Worm (Caenorhabditis elegans) whole organism, L3 larva: ENCODE data around the gene F46G10.4.
A peak's percentile ranks its signal among the peaks of the same experiment; 100 is the strongest.

Source experiments
- R02D3.7 ChIP-seq: fragments of 150-350 bp; optimal IDR thresholded peaks from 2 replicates; lab custom pipeline; 2014; ENCODE audit warnings: missing biosample characterization, missing genetic modification characterization
- ZK546.5 ChIP-seq: sonication (generic microtip); optimal IDR thresholded peaks from 2 replicates; lab custom pipeline; 2017; ENCODE audit warnings: missing biosample characterization, missing genetic modification characterization
- aly-2 ChIP-seq: fragments of 150-350 bp; optimal IDR thresholded peaks from 2 replicates; lab custom pipeline; 2014; ENCODE audit warnings: missing biosample characterization, missing genetic modification characterization
- ama-1 ChIP-seq: fragments of 150-350 bp; optimal IDR thresholded peaks from 2 replicates; lab custom pipeline; 2018
- ceh-16 ChIP-seq: sonication (generic microtip); optimal IDR thresholded peaks from 2 replicates; lab custom pipeline; 2017; ENCODE audit warnings: missing biosample characterization, missing genetic modification characterization
- ceh-28 ChIP-seq: fragments of 150-350 bp; optimal IDR thresholded peaks from 2 replicates; lab custom pipeline; 2014; ENCODE audit warnings: missing biosample characterization, missing genetic modification reagents, missing genetic modification characterization
- ceh-82 ChIP-seq: fragments of 150-350 bp; optimal IDR thresholded peaks from 2 replicates; lab custom pipeline; 2014; ENCODE audit warnings: missing biosample characterization, missing genetic modification characterization
- ceh-9 ChIP-seq: sonication (generic microtip); optimal IDR thresholded peaks from 2 replicates; lab custom pipeline; 2018; ENCODE audit warnings: missing biosample characterization, missing genetic modification characterization
- daf-12 ChIP-seq: fragments of 150-350 bp; optimal IDR thresholded peaks from 2 replicates; lab custom pipeline; 2014; ENCODE audit warnings: missing biosample characterization, missing genetic modification reagents, missing genetic modification characterization
- egl-27 ChIP-seq: sonication (generic microtip); optimal IDR thresholded peaks from 4 replicates; lab custom pipeline; 2017; ENCODE audit warnings: missing biosample characterization, missing genetic modification reagents, missing genetic modification characterization
- egl-5 ChIP-seq: fragments of 150-350 bp; optimal IDR thresholded peaks from 2 replicates; lab custom pipeline; 2017; ENCODE audit warnings: missing biosample characterization, missing genetic modification reagents, missing genetic modification characterization, inconsistent platforms
- elt-1 ChIP-seq: fragments of 150-350 bp; optimal IDR thresholded peaks from 2 replicates; lab custom pipeline; 2014; ENCODE audit warnings: missing biosample characterization, missing genetic modification characterization
- elt-2 ChIP-seq: sonication (generic microtip); optimal IDR thresholded peaks from 2 replicates; lab custom pipeline; 2016; ENCODE audit warnings: missing genetic modification reagents, mild to moderate bottlenecking, missing genetic modification characterization, missing compliant biosample characterization
- elt-3 ChIP-seq, 3 experiments: fragments of 150-350 bp in 1 of 3; sonication (generic microtip) in 2 of 3; optimal IDR thresholded peaks; 2 replicates in 2 of 3; 4 replicates in 1 of 3; lab custom pipeline; 2014 to 2017; ENCODE audit warnings: missing biosample characterization in 3 of 3, missing genetic modification characterization in 3 of 3
- eor-1 ChIP-seq, 2 experiments: fragments of 150-350 bp; optimal IDR thresholded peaks; 2 replicates each; lab custom pipeline; 2014 to 2018; ENCODE audit warnings: missing biosample characterization in 2 of 2, missing genetic modification characterization in 2 of 2
- fkh-10 ChIP-seq: sonication (generic microtip); optimal IDR thresholded peaks from 2 replicates; lab custom pipeline; 2017; ENCODE audit warnings: missing biosample characterization, missing genetic modification reagents, missing genetic modification characterization
- fkh-2 ChIP-seq: fragments of 150-350 bp; optimal IDR thresholded peaks from 2 replicates; lab custom pipeline; 2014; ENCODE audit warnings: missing biosample characterization, missing genetic modification reagents, missing genetic modification characterization
- fos-1 ChIP-seq: fragments of 150-350 bp; optimal IDR thresholded peaks from 2 replicates; lab custom pipeline; 2014; ENCODE audit warnings: missing biosample characterization, missing genetic modification characterization
- hmg-11 ChIP-seq: sonication (generic microtip); optimal IDR thresholded peaks from 2 replicates; lab custom pipeline; 2016; ENCODE audit warnings: missing genetic modification characterization, missing compliant biosample characterization
- jun-1 ChIP-seq: fragments of 150-350 bp; optimal IDR thresholded peaks from 2 replicates; lab custom pipeline; 2014; ENCODE audit warnings: missing biosample characterization, missing genetic modification reagents, missing genetic modification characterization
- lin-15B ChIP-seq: fragments of 150-350 bp; optimal IDR thresholded peaks from 2 replicates; lab custom pipeline; 2014; ENCODE audit warnings: missing biosample characterization, missing genetic modification characterization
- lin-39 ChIP-seq: fragments of 150-350 bp; optimal IDR thresholded peaks from 2 replicates; lab custom pipeline; 2018; ENCODE audit warnings: missing biosample characterization, missing genetic modification reagents, missing genetic modification characterization
- lsy-12 ChIP-seq: sonication (generic microtip); optimal IDR thresholded peaks from 2 replicates; lab custom pipeline; 2016; ENCODE audit warnings: mild to moderate bottlenecking, missing genetic modification characterization, missing compliant biosample characterization
- mdl-1 ChIP-seq: fragments of 150-350 bp; optimal IDR thresholded peaks from 2 replicates; lab custom pipeline; 2014; ENCODE audit warnings: missing biosample characterization, missing genetic modification characterization
- mml-1 ChIP-seq: fragments of 150-350 bp; sonication (generic microtip); optimal IDR thresholded peaks from 3 replicates; lab custom pipeline; 2014; ENCODE audit warnings: missing biosample characterization, missing genetic modification characterization
- nfya-1 ChIP-seq: sonication (generic microtip); optimal IDR thresholded peaks from 2 replicates; lab custom pipeline; 2017; ENCODE audit warnings: missing genetic modification characterization, mild to moderate bottlenecking, missing compliant biosample characterization, antibody characterized with exemption, moderate library complexity; ENCODE audit not compliant: insufficient read depth
- nhr-11 ChIP-seq: fragments of 150-350 bp; optimal IDR thresholded peaks from 2 replicates; lab custom pipeline; 2014; ENCODE audit warnings: missing biosample characterization, missing genetic modification characterization
- nhr-12 ChIP-seq: fragments of 150-350 bp; optimal IDR thresholded peaks from 2 replicates; lab custom pipeline; 2014; ENCODE audit warnings: missing biosample characterization, missing genetic modification characterization
- nhr-23 ChIP-seq: fragments of 150-350 bp; optimal IDR thresholded peaks from 2 replicates; lab custom pipeline; 2014; ENCODE audit warnings: missing biosample characterization, missing genetic modification reagents, missing genetic modification characterization
- nhr-237 ChIP-seq: fragments of 150-350 bp; optimal IDR thresholded peaks from 2 replicates; lab custom pipeline; 2014; ENCODE audit warnings: missing biosample characterization, missing genetic modification characterization
- nhr-25 ChIP-seq: sonication (generic microtip); optimal IDR thresholded peaks from 2 replicates; lab custom pipeline; 2017; ENCODE audit warnings: missing biosample characterization, missing genetic modification characterization
- nhr-28 ChIP-seq: fragments of 150-350 bp; optimal IDR thresholded peaks from 2 replicates; lab custom pipeline; 2014; ENCODE audit warnings: missing biosample characterization, missing genetic modification characterization
- nhr-43 ChIP-seq: sonication (generic microtip); optimal IDR thresholded peaks from 2 replicates; lab custom pipeline; 2016; ENCODE audit warnings: mild to moderate bottlenecking, missing genetic modification characterization, missing compliant biosample characterization; ENCODE audit not compliant: poor library complexity, severe bottlenecking
- nhr-67 ChIP-seq: fragments of 150-350 bp; optimal IDR thresholded peaks from 2 replicates; lab custom pipeline; 2014; ENCODE audit warnings: missing biosample characterization, missing genetic modification characterization
- nhr-76 ChIP-seq: fragments of 150-350 bp; sonication (generic microtip); optimal IDR thresholded peaks from 5 replicates; lab custom pipeline; 2014; ENCODE audit warnings: missing biosample characterization, missing genetic modification characterization
- nhr-77 ChIP-seq: fragments of 150-350 bp; optimal IDR thresholded peaks from 2 replicates; lab custom pipeline; 2014; ENCODE audit warnings: missing biosample characterization, missing genetic modification characterization
- pha-4 ChIP-seq: fragments of 150-350 bp; optimal IDR thresholded peaks from 2 replicates; lab custom pipeline; 2014; ENCODE audit warnings: missing biosample characterization, missing genetic modification reagents, missing genetic modification characterization
- pqm-1 ChIP-seq: fragments of 150-350 bp; optimal IDR thresholded peaks from 2 replicates; lab custom pipeline; 2017; ENCODE audit warnings: missing biosample characterization, missing genetic modification characterization, inconsistent platforms
- sea-2 ChIP-seq: fragments of 150-350 bp; sonication (generic microtip); optimal IDR thresholded peaks from 4 replicates; lab custom pipeline; 2014; ENCODE audit warnings: missing biosample characterization, missing genetic modification reagents, missing genetic modification characterization
- skn-1 ChIP-seq: fragments of 150-350 bp; optimal IDR thresholded peaks from 2 replicates; lab custom pipeline; 2014; ENCODE audit warnings: missing biosample characterization, missing genetic modification characterization
- snpc-4 ChIP-seq: fragments of 150-350 bp; optimal IDR thresholded peaks from 2 replicates; lab custom pipeline; 2014; ENCODE audit warnings: missing biosample characterization, missing genetic modification characterization
- tbx-2 ChIP-seq: sonication (generic microtip); optimal IDR thresholded peaks from 2 replicates; lab custom pipeline; 2016; ENCODE audit warnings: mild to moderate bottlenecking, missing genetic modification characterization, missing compliant biosample characterization
- unc-39 ChIP-seq: sonication (generic microtip); optimal IDR thresholded peaks from 4 replicates; lab custom pipeline; 2017; ENCODE audit warnings: missing biosample characterization, missing genetic modification characterization
- unc-62 ChIP-seq: fragments of 150-350 bp; sonication (generic microtip); optimal IDR thresholded peaks from 4 replicates; lab custom pipeline; 2014; ENCODE audit warnings: missing biosample characterization, missing genetic modification reagents, missing genetic modification characterization
- zag-1 ChIP-seq: fragments of 150-350 bp; optimal IDR thresholded peaks from 2 replicates; lab custom pipeline; 2014; ENCODE audit warnings: missing biosample characterization, missing genetic modification characterization
- ztf-11 ChIP-seq: fragments of 150-350 bp; optimal IDR thresholded peaks from 2 replicates; lab custom pipeline; 2014; ENCODE audit warnings: missing biosample characterization, missing genetic modification characterization
- ztf-4 ChIP-seq: fragments of 150-350 bp; optimal IDR thresholded peaks from 2 replicates; lab custom pipeline; 2014; ENCODE audit warnings: missing biosample characterization, missing genetic modification characterization

The F46G10.4 gene

ce11 chrX:13347251-13347650, 13.4 kb downstream of the F46G10.4 start:
- TF ChIP-seq nhr-237 (tag; lab: Kevin White, UChicago) (no peak), nhr-25 (tag; lab: Kevin White, UChicago) (no peak)
- TF ChIP-seq, all 47 proteins: peak for 0

- no peak for TF ChIP-seq nhr-12 (tag; lab: Kevin White, UChicago)
- TF ChIP-seq nfya-1 (tag; lab: Kevin White, UChicago): peak; percentile 58
- TF ChIP-seq fos-1: no peak
- no peak for TF ChIP-seq sea-2 (GFP tag; lab: Kevin White, UChicago)
- no peak for TF ChIP-seq lin-39 (tag; lab: Kevin White, UChicago)
- no peak for TF ChIP-seq ZK546.5 (tag; lab: Kevin White, UChicago)
- TF ChIP-seq nhr-25 (tag; lab: Kevin White, UChicago): peak; percentile 30
- peak; percentile 63 for TF ChIP-seq pqm-1 (tag; lab: Kevin White, UChicago)
- TF ChIP-seq ceh-82: no peak
- TF ChIP-seq daf-12 (tag; lab: Kevin White, UChicago): no peak
- peak; percentile 17 for TF ChIP-seq pha-4 (tag; lab: Kevin White, UChicago)
- no peak for TF ChIP-seq fkh-2
- no peak for TF ChIP-seq tbx-2
- TF ChIP-seq ceh-16 (tag; lab: Kevin White, UChicago): no peak
- TF ChIP-seq mml-1: no peak
- peak; percentile 23 for TF ChIP-seq lsy-12
- peak; percentile 96 for TF ChIP-seq nhr-43 (tag; lab: Kevin White, UChicago)
- no peak for TF ChIP-seq unc-39 (tag; lab: Kevin White, UChicago)
- TF ChIP-seq nhr-237 (tag; lab: Kevin White, UChicago): no peak
- TF ChIP-seq hmg-11 (tag; lab: Kevin White, UChicago): no peak
- TF ChIP-seq ceh-9 (tag; lab: Kevin White, UChicago): no peak
- peak; percentile 85 for TF ChIP-seq nhr-23 (tag; lab: Kevin White, UChicago)
- peak; percentile 19 for TF ChIP-seq jun-1 (tag; lab: Kevin White, UChicago)
- TF ChIP-seq elt-3 (tag; optimal IDR thresholded peaks at IDR 0.05; lab: Kevin White, UChicago): peak in 1 of 3 experiments; percentile 9
- TF ChIP-seq nhr-28 (tag; lab: Kevin White, UChicago): no peak
- TF ChIP-seq lin-15B (tag; lab: Kevin White, UChicago): no peak
- TF ChIP-seq unc-62 (GFP tag; lab: Kevin White, UChicago): no peak
- no peak for TF ChIP-seq egl-5 (tag; lab: Kevin White, UChicago)
- TF ChIP-seq nhr-11 (tag; lab: Kevin White, UChicago): no peak
- TF ChIP-seq R02D3.7 (tag; lab: Kevin White, UChicago): no peak
- no peak for TF ChIP-seq ztf-11 (tag; lab: Kevin White, UChicago)
- peak; percentile 64 for TF ChIP-seq elt-2
- TF ChIP-seq egl-27: no peak
- peak; percentile 49 for TF ChIP-seq skn-1 (tag; lab: Kevin White, UChicago)
- no peak for TF ChIP-seq zag-1 (tag; lab: Kevin White, UChicago)
- TF ChIP-seq nhr-76 (tag; lab: Kevin White, UChicago): no peak
- TF ChIP-seq mdl-1: no peak
- no peak for TF ChIP-seq ceh-28 (tag; lab: Kevin White, UChicago)
- TF ChIP-seq ama-1 (lab: Kevin White, UChicago): no peak
- TF ChIP-seq elt-1 (tag; lab: Kevin White, UChicago): no peak
- no peak for TF ChIP-seq fkh-10 (GFP tag; lab: Kevin White, UChicago)
- TF ChIP-seq ztf-4: peak; percentile 45
- no peak for TF ChIP-seq nhr-77 (tag; lab: Kevin White, UChicago)
- no peak for TF ChIP-seq nhr-67 (tag; lab: Kevin White, UChicago)
- no peak for TF ChIP-seq aly-2 (tag; lab: Kevin White, UChicago)
- no peak for TF ChIP-seq eor-1 (tag; optimal IDR thresholded peaks at IDR 0.05; lab: Kevin White, UChicago)
- TF ChIP-seq snpc-4 (tag; lab: Kevin White, UChicago): no peak
Observed at ce11 chrX:13348417-13348816, 14.6 kb downstream of the F46G10.4 start.
